2 fruit fly cellular contexts compared by ENCODE assay signal in genomic region chrX:2301613-2302522, dm6.
A peak's percentile ranks its signal among the peaks of the same experiment; 100 is the strongest.
TF ChIP-seq lines count a peak whose summit lies in the region.

No protein-coding gene starts in this region.

TF ChIP-seq in whole organism, embryonic, 481 proteins besides CTCF, POLR2A, EP300 and RAD21 (continued from another document and continues in another):
- TF ChIP-seq MTF-1 (GFP tag; optimal IDR thresholded peaks at IDR 0.05; lab: Kevin White, UChicago; ENCODE audit: borderline replicate concordance) (peak; percentile 57), Awh (GFP tag; IDR thresholded peaks at IDR 0.05; lab: Robert Waterston, UW) (peak; percentile 85), CG11696 (GFP tag; IDR thresholded peaks at IDR 0.05; lab: Robert Waterston, UW) (peak; percentile 97), CG14441 (GFP tag; IDR thresholded peaks at IDR 0.05; lab: Robert Waterston, UW) (peak; percentile 87), dati (GFP tag; IDR thresholded peaks at IDR 0.05; lab: Robert Waterston, UW) (no peak), hth (optimal IDR thresholded peaks at IDR 0.05; lab: Kevin White, UChicago) (no peak), crc (GFP tag; optimal IDR thresholded peaks at IDR 0.05; lab: Kevin White, UChicago) (peak; percentile 73), zf30C (GFP tag; optimal IDR thresholded peaks at IDR 0.05; lab: Kevin White, UChicago) (no peak), YL-1 (GFP tag; optimal IDR thresholded peaks at IDR 0.05; lab: Kevin White, UChicago) (peak; percentile 35), CG17829 (tag; optimal IDR thresholded peaks at IDR 0.05; lab: Kevin White, UChicago) (peak; percentile 84), HmgZ (tag; optimal IDR thresholded peaks at IDR 0.05; lab: Kevin White, UChicago) (peak; percentile 60), dm (GFP tag; optimal IDR thresholded peaks at IDR 0.05; lab: Kevin White, UChicago) (peak; percentile 74), Gug (GFP tag; IDR thresholded peaks at IDR 0.05; lab: Robert Waterston, UW) (peak; percentile 76), zen2 (GFP tag; IDR thresholded peaks at IDR 0.05; lab: Robert Waterston, UW; ENCODE audit: partially characterized antibody) (no peak), abd-A (tag; optimal IDR thresholded peaks at IDR 0.05; lab: Kevin White, UChicago) (no peak), GATAe (GFP tag; conservative IDR thresholded peaks at IDR 0.05; lab: Robert Waterston, UW) (no peak; the same call in 1 of the 2 replicates), gce (GFP tag; IDR thresholded peaks at IDR 0.05; lab: Robert Waterston, UW) (0 out of 3 replicates have a peak, but pooled peaks have one; percentile 73), chinmo (GFP tag; IDR thresholded peaks at IDR 0.05; lab: Robert Waterston, UW; ENCODE audit: partially characterized antibody) (peak; percentile 83), CG17385 (GFP tag; optimal IDR thresholded peaks at IDR 0.05; lab: Kevin White, UChicago) (peak; percentile 81), zfh1 (GFP tag; IDR thresholded peaks at IDR 0.05; lab: Robert Waterston, UW) (peak; percentile 80), dysf (GFP tag; IDR thresholded peaks at IDR 0.05; lab: Robert Waterston, UW) (peak; percentile 86), gsb (GFP tag; IDR thresholded peaks at IDR 0.05; lab: Robert Waterston, UW) (peak; percentile 65; the same call in 1 of the 2 replicates), Eip74EF (GFP tag; optimal IDR thresholded peaks at IDR 0.05; lab: Kevin White, UChicago) (peak in 1 of 2 experiments; percentile 77), CG11093 (GFP tag; IDR thresholded peaks at IDR 0.05; lab: Robert Waterston, UW) (peak; percentile 85), maf-S (GFP tag; optimal IDR thresholded peaks at IDR 0.05; lab: Kevin White, UChicago) (peak; percentile 71), her (GFP tag; optimal IDR thresholded peaks at IDR 0.05; lab: Kevin White, UChicago) (peak; percentile 80), Neu2 (GFP tag; optimal IDR thresholded peaks at IDR 0.05; lab: Kevin White, UChicago; ENCODE audit: borderline replicate concordance) (no peak), Optix (GFP tag; IDR thresholded peaks at IDR 0.05; lab: Robert Waterston, UW) (peak; percentile 78; the same call in 2 of the 3 replicates), CG16813 (GFP tag; IDR thresholded peaks at IDR 0.05; lab: Robert Waterston, UW; ENCODE audit: partially characterized antibody) (no peak), crp (GFP tag; optimal IDR thresholded peaks at IDR 0.05; lab: Kevin White, UChicago) (peak in 1 of 2 experiments; percentile 34), CG10147 (GFP tag; optimal IDR thresholded peaks at IDR 0.05; lab: Kevin White, UChicago) (peak; percentile 58), CG6272 (GFP tag; IDR thresholded peaks at IDR 0.05; lab: Robert Waterston, UW) (peak; percentile 64), pnt (GFP tag; optimal IDR thresholded peaks at IDR 0.05; lab: Kevin White, UChicago) (peak; percentile 74), dmrt11E (tag; optimal IDR thresholded peaks at IDR 0.05; lab: Kevin White, UChicago) (peak; percentile 77), Hmr (GFP tag; optimal IDR thresholded peaks at IDR 0.05; lab: Kevin White, UChicago) (peak; percentile 79), da (GFP tag; optimal IDR thresholded peaks at IDR 0.05; lab: Kevin White, UChicago) (peak; percentile 72), CG11560 (tag; IDR thresholded peaks at IDR 0.05; lab: Robert Waterston, UW) (peak; percentile 66), CG42726 (GFP tag; IDR thresholded peaks at IDR 0.05; lab: Robert Waterston, UW; ENCODE audit: partially characterized antibody) (no peak), CG8924 (tag; optimal IDR thresholded peaks at IDR 0.05; lab: Kevin White, UChicago) (peak; percentile 83), CG17359 (tag; optimal IDR thresholded peaks at IDR 0.05; lab: Kevin White, UChicago) (peak; percentile 82), fru (optimal IDR thresholded peaks at IDR 0.05; lab: Kevin White, UChicago) (no peak), CG1647 (GFP tag; optimal IDR thresholded peaks at IDR 0.05; lab: Kevin White, UChicago) (peak; percentile 56), kni (GFP tag; optimal IDR thresholded peaks at IDR 0.05; lab: Kevin White, UChicago) (peak; percentile 57), Sin3A (optimal IDR thresholded peaks at IDR 0.05; lab: Kevin White, UChicago) (no peak), CrebB (tag; optimal IDR thresholded peaks at IDR 0.05; lab: Kevin White, UChicago) (peak; percentile 61), Chrac-16 (GFP tag; optimal IDR thresholded peaks at IDR 0.05; lab: Kevin White, UChicago) (peak; percentile 75), sisA (GFP tag; IDR thresholded peaks at IDR 0.05; lab: Robert Waterston, UW) (peak; percentile 82), CG7928 (GFP tag; optimal IDR thresholded peaks at IDR 0.05; lab: Kevin White, UChicago) (peak; percentile 20), psq (GFP tag; optimal IDR thresholded peaks at IDR 0.05; lab: Kevin White, UChicago) (peak; percentile 1), Hand (GFP tag; optimal IDR thresholded peaks at IDR 0.05; lab: Kevin White, UChicago) (peak; percentile 61), bigmax (GFP tag; optimal IDR thresholded peaks at IDR 0.05; lab: Kevin White, UChicago) (no peak), CG10366 (GFP tag; IDR thresholded peaks at IDR 0.05; lab: Robert Waterston, UW) (peak; percentile 68), dimm (GFP tag; IDR thresholded peaks at IDR 0.05; lab: Robert Waterston, UW) (peak; percentile 46; the same call in 1 of the 2 replicates), CG17186 (GFP tag; optimal IDR thresholded peaks at IDR 0.05; lab: Kevin White, UChicago) (peak; percentile 69), CG2875 (GFP tag; optimal IDR thresholded peaks at IDR 0.05; lab: Kevin White, UChicago) (peak; percentile 80), ham (GFP tag; IDR thresholded peaks at IDR 0.05; lab: Robert Waterston, UW) (0 out of 2 replicates have a peak, but pooled peaks have one; percentile 48), Ravus (GFP tag; IDR thresholded peaks at IDR 0.05; lab: Robert Waterston, UW) (peak; percentile 39), fu2 (GFP tag; optimal IDR thresholded peaks at IDR 0.05; lab: Kevin White, UChicago) (peak; percentile 78), nerfin-2 (GFP tag; IDR thresholded peaks at IDR 0.05; lab: Robert Waterston, UW; ENCODE audit: partially characterized antibody) (no peak), CG17612 (GFP tag; IDR thresholded peaks at IDR 0.05; lab: Robert Waterston, UW) (peak; percentile 62), Adf1 (GFP tag; IDR thresholded peaks at IDR 0.05; lab: Robert Waterston, UW) (0 out of 2 replicates have a peak, but pooled peaks have one; percentile 60), CG4360 (GFP tag; IDR thresholded peaks at IDR 0.05; lab: Robert Waterston, UW) (peak; percentile 41), dpn (GFP tag; optimal IDR thresholded peaks at IDR 0.05; lab: Kevin White, UChicago) (peak; percentile 77 to 87)

TF ChIP-seq in whole organism, prepupa, 60 proteins besides CTCF, POLR2A, EP300 and RAD21 (continued from another document):
- no peak for TF ChIP-seq fd85E (GFP tag; optimal IDR thresholded peaks at IDR 0.05; lab: Kevin White, UChicago)
- TF ChIP-seq CG15336 (GFP tag; IDR thresholded peaks at IDR 0.05; lab: Robert Waterston, UW), result peak; percentile 83
- TF ChIP-seq Eip93F (GFP tag; optimal IDR thresholded peaks at IDR 0.05; lab: Kevin White, UChicago), result no peak
- peak; percentile 64 for TF ChIP-seq CG11902 (GFP tag; optimal IDR thresholded peaks at IDR 0.05; lab: Kevin White, UChicago)
- TF ChIP-seq CG32006 (GFP tag; optimal IDR thresholded peaks at IDR 0.05; lab: Kevin White, UChicago), result peak; percentile 76
- TF ChIP-seq CG9139 (GFP tag; optimal IDR thresholded peaks at IDR 0.05; lab: Kevin White, UChicago), result no peak
- peak; percentile 58 for TF ChIP-seq Ets21C (GFP tag; optimal IDR thresholded peaks at IDR 0.05; lab: Kevin White, UChicago)
- TF ChIP-seq Smox (GFP tag; optimal IDR thresholded peaks at IDR 0.05; lab: Kevin White, UChicago), result peak; percentile 73
- TF ChIP-seq Hr38 (GFP tag; optimal IDR thresholded peaks at IDR 0.05; lab: Kevin White, UChicago), result no peak
- no peak for TF ChIP-seq CG6854 (GFP tag; optimal IDR thresholded peaks at IDR 0.05; lab: Kevin White, UChicago)
- TF ChIP-seq fd59A (GFP tag; optimal IDR thresholded peaks at IDR 0.05; lab: Kevin White, UChicago), result peak; percentile 62
- TF ChIP-seq CG6276 (GFP tag; optimal IDR thresholded peaks at IDR 0.05; lab: Kevin White, UChicago), result peak; percentile 75
- TF ChIP-seq Sox14 (GFP tag; optimal IDR thresholded peaks at IDR 0.05; lab: Kevin White, UChicago), result peak; percentile 65
- TF ChIP-seq Eip75B (GFP tag; optimal IDR thresholded peaks at IDR 0.05; lab: Kevin White, UChicago), result peak; percentile 74
- peak; percentile 33 for TF ChIP-seq fkh (GFP tag; optimal IDR thresholded peaks at IDR 0.05; lab: Kevin White, UChicago)
- TF ChIP-seq dsx (GFP tag; optimal IDR thresholded peaks at IDR 0.05; lab: Kevin White, UChicago; ENCODE audit: poor library complexity, severe bottlenecking), result peak; percentile 41
- TF ChIP-seq topi (GFP tag; optimal IDR thresholded peaks at IDR 0.05; lab: Kevin White, UChicago), result peak; percentile 77
- peak; percentile 65 for TF ChIP-seq CG4318 (GFP tag; optimal IDR thresholded peaks at IDR 0.05; lab: Kevin White, UChicago)
- TF ChIP-seq CG10669 (GFP tag; optimal IDR thresholded peaks at IDR 0.05; lab: Kevin White, UChicago), result peak; percentile 64
- peak; percentile 90 for TF ChIP-seq svp (GFP tag; lab: Kevin White, UChicago)
- peak; percentile 73 for TF ChIP-seq Met (GFP tag; optimal IDR thresholded peaks at IDR 0.05; lab: Kevin White, UChicago)
- peak; percentile 80 for TF ChIP-seq lz (GFP tag; optimal IDR thresholded peaks at IDR 0.05; lab: Kevin White, UChicago)
- TF ChIP-seq OdsH (GFP tag; optimal IDR thresholded peaks at IDR 0.05; lab: Kevin White, UChicago), result peak; percentile 62
- TF ChIP-seq spab (GFP tag; optimal IDR thresholded peaks at IDR 0.05; lab: Kevin White, UChicago), result peak; percentile 40
- TF ChIP-seq dac (GFP tag; optimal IDR thresholded peaks at IDR 0.05; lab: Kevin White, UChicago), result peak; percentile 47
- peak; percentile 49 for TF ChIP-seq CG8319 (GFP tag; optimal IDR thresholded peaks at IDR 0.05; lab: Kevin White, UChicago)
- TF ChIP-seq CG31627 (GFP tag; optimal IDR thresholded peaks at IDR 0.05; lab: Kevin White, UChicago), result peak; percentile 75
- peak; percentile 74 for TF ChIP-seq esn (GFP tag; optimal IDR thresholded peaks at IDR 0.05; lab: Kevin White, UChicago)
- TF ChIP-seq CG7368 (GFP tag; optimal IDR thresholded peaks at IDR 0.05; lab: Kevin White, UChicago), result peak; percentile 66
- peak; percentile 65 for TF ChIP-seq Ets96B (tag; optimal IDR thresholded peaks at IDR 0.05; lab: Kevin White, UChicago)
- TF ChIP-seq CG3919 (GFP tag; optimal IDR thresholded peaks at IDR 0.05; lab: Kevin White, UChicago), result peak; percentile 72
- peak; percentile 80 for TF ChIP-seq CG6163 (GFP tag; IDR thresholded peaks at IDR 0.05; lab: Robert Waterston, UW)
- TF ChIP-seq Hr39 (GFP tag; optimal IDR thresholded peaks at IDR 0.05; lab: Kevin White, UChicago), result peak; percentile 73
- TF ChIP-seq Sox15 (GFP tag; optimal IDR thresholded peaks at IDR 0.05; lab: Kevin White, UChicago), result peak; percentile 72
- peak; percentile 62 for TF ChIP-seq CG1621 (tag; optimal IDR thresholded peaks at IDR 0.05; lab: Kevin White, UChicago)
- TF ChIP-seq eg (GFP tag; IDR thresholded peaks at IDR 0.05; lab: Robert Waterston, UW), result peak; percentile 76
- TF ChIP-seq salr (GFP tag; optimal IDR thresholded peaks at IDR 0.05; lab: Kevin White, UChicago), result peak; percentile 36 to 54
- peak; percentile 73 for TF ChIP-seq net (GFP tag; optimal IDR thresholded peaks at IDR 0.05; lab: Kevin White, UChicago)
- TF ChIP-seq CG8632 (GFP tag; optimal IDR thresholded peaks at IDR 0.05; lab: Kevin White, UChicago), result peak; percentile 66
